Worm (Caenorhabditis elegans): ENCODE data around the gene C35C5.9.

Gene C35C5.9

DNA sequence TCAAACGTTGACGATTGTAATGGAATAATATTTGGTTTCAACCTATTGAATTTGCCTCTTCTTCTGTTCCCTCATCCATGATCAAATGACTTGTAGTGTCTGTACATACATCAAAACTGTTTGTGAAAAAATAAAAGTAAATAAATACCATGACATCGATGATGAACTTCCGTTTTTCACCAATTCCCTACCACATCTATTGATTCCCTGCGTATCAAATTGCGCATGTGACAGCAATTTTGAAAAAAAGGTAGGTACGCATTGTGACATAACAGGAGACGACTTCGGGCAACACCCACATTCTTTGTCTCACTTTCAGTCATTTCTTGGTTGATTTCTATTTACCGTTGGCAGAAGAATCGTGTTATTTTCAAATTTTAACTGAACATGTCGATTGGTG is at the start of gene C35C5.9:
Gene C35C5.9 (plus strand): TSS at position 161 of the 400 bp plus-strand sequence.
- TF ChIP-seq unc-120 (tag; optimal IDR thresholded peaks at IDR 0.05; ENCODE audit: poor library complexity, severe bottlenecking) (no peak), nhr-12 (tag; optimal IDR thresholded peaks at IDR 0.05) (no peak), snpc-4 (tag; optimal IDR thresholded peaks at IDR 0.05) (no peak), bed-3 (GFP tag; optimal IDR thresholded peaks at IDR 0.05) (no peak), unc-39 (tag; optimal IDR thresholded peaks at IDR 0.05) (no peak), nhr-28 (tag; optimal IDR thresholded peaks at IDR 0.05) (no peak), nhr-237 (tag; optimal IDR thresholded peaks at IDR 0.05) (no peak), nhr-2 (tag; optimal IDR thresholded peaks at IDR 0.05) (no peak)

DNA sequence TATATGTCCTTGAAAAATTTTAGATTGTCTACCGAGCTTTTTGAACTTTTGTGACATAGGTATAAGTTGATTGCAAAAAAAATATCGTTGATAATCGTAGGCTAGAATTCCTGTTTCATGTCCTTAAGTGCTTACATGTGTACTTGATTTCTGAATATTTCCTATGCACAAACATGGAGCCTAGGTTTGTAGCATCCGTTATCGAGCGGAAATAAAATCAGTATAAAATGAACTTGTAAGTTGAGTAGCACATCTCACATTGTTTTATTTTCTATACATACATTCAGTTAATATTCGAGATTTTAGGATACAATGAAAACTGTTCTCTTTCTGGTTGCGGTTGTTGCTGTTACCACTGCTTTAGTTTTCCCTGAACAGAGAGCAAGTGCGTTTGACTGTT is 48.9 kb upstream of the C35C5.9 start, which contains the start of gene spp-9:
Gene spp-9 (plus strand): TSS at position 301 of the 400 bp plus-strand sequence.
- no peak for TF ChIP-seq nhr-2 (tag; optimal IDR thresholded peaks at IDR 0.05)
- TF ChIP-seq mep-1 (tag; optimal IDR thresholded peaks at IDR 0.05) = no peak
- no peak for TF ChIP-seq nhr-12 (tag; optimal IDR thresholded peaks at IDR 0.05)
- TF ChIP-seq mls-2 (tag; optimal IDR thresholded peaks at IDR 0.05) = no peak
- TF ChIP-seq sptf-1 (tag; optimal IDR thresholded peaks at IDR 0.05) = no peak

DNA sequence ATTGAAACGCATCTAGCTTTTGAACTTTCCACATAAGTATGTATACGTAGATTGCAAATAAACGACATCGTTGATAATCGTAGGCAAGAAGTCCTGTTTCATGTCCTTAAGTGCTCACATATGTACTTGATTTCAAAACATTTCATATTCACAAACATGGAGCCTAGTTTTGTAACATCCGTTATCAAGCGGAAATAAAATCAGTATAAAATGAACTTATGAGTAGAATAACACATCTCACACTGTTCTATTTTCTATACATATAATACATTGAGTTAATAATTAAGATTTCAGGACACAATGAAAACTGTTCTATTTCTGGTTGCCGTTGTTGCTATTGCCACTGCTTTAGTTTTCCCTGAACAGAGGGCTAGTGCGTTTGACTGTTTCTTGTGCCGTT is 46.5 kb upstream of the C35C5.9 start, which contains the start of gene spp-21:
Gene spp-21 (plus strand): TSS at position 301 of the 400 bp plus-strand sequence.
- TF ChIP-seq unc-120 (tag; optimal IDR thresholded peaks at IDR 0.05; ENCODE audit: poor library complexity, severe bottlenecking) = no peak
- no peak for TF ChIP-seq sptf-1 (tag; optimal IDR thresholded peaks at IDR 0.05)
- TF ChIP-seq nhr-28 (tag; optimal IDR thresholded peaks at IDR 0.05) = no peak
- TF ChIP-seq ces-1 (GFP tag; optimal IDR thresholded peaks at IDR 0.05) = no peak
- TF ChIP-seq nhr-12 (tag; optimal IDR thresholded peaks at IDR 0.05) = no peak
- no peak for TF ChIP-seq nhr-237 (tag; optimal IDR thresholded peaks at IDR 0.05)
- TF ChIP-seq ham-2 (GFP tag; optimal IDR thresholded peaks at IDR 0.05) = no peak
- no peak for TF ChIP-seq nhr-76 (tag; optimal IDR thresholded peaks at IDR 0.05)
- no peak for TF ChIP-seq drap-1 (GFP tag; optimal IDR thresholded peaks at IDR 0.05)

DNA sequence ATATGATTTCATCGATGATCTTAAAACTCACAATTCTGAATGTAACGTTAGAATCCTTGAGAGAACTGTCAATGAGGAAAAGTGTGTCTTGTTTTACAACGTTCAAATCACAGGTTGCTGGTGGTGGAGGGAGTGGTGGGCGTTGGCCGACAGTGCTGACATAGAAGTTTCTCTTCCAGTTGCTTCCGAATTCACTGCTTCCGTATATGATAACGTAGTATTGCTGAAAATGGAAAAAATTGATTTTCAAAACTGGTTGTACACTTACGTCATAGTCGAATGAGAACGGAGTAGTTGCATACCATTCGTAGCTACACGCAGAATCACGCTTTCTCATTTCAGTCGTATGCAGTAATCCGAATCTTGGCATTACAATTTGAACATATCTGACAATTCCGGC is 44.5 kb upstream of the C35C5.9 start:
- TF ChIP-seq elt-1 (tag; optimal IDR thresholded peaks at IDR 0.05; ENCODE audit: borderline replicate concordance, insufficient read depth) (no peak), nhr-28 (tag; optimal IDR thresholded peaks at IDR 0.05) (no peak), mab-5 (tag; optimal IDR thresholded peaks at IDR 0.05) (no peak), elt-3 (tag; optimal IDR thresholded peaks at IDR 0.05) (no peak), bed-3 (GFP tag; optimal IDR thresholded peaks at IDR 0.05) (no peak), sptf-1 (tag; optimal IDR thresholded peaks at IDR 0.05) (no peak), nhr-76 (tag; optimal IDR thresholded peaks at IDR 0.05) (no peak), M03D4.4 (tag; optimal IDR thresholded peaks at IDR 0.05) (no peak), drap-1 (GFP tag; optimal IDR thresholded peaks at IDR 0.05) (no peak), lin-13 (tag; optimal IDR thresholded peaks at IDR 0.05) (no peak), nhr-12 (tag; optimal IDR thresholded peaks at IDR 0.05) (no peak), lsy-2 (tag; optimal IDR thresholded peaks at IDR 0.05) (no peak), mep-1 (tag; optimal IDR thresholded peaks at IDR 0.05) (no peak), tbx-8 (GFP tag; optimal IDR thresholded peaks at IDR 0.05) (no peak), unc-62 (GFP tag; optimal IDR thresholded peaks at IDR 0.05) (no peak), lin-32 (GFP tag; optimal IDR thresholded peaks at IDR 0.05) (no peak), zip-8 (tag; optimal IDR thresholded peaks at IDR 0.05) (no peak)

DNA sequence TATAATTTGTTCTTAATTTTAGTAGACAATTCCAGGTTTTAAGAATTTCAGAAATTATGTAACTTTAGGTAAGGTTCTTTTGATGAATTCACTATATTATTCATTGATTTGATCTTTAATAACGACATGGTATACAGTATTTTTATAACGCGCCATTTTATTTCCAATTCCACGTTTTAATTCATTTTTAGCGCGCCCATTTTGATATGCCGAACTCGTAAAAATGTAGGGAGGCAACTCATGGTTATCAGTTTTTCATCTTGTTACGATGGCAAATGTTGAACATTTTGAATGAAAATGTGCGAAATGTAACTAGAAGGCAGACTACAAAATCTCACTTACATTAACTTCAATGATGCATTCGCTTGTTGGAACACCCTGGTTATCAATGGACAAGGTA is 37.5 kb upstream of the C35C5.9 start:
- TF ChIP-seq ham-2 (GFP tag; optimal IDR thresholded peaks at IDR 0.05) (no peak), elt-1 (tag; optimal IDR thresholded peaks at IDR 0.05; ENCODE audit: borderline replicate concordance, insufficient read depth) (no peak), sptf-1 (tag; optimal IDR thresholded peaks at IDR 0.05) (no peak)

DNA sequence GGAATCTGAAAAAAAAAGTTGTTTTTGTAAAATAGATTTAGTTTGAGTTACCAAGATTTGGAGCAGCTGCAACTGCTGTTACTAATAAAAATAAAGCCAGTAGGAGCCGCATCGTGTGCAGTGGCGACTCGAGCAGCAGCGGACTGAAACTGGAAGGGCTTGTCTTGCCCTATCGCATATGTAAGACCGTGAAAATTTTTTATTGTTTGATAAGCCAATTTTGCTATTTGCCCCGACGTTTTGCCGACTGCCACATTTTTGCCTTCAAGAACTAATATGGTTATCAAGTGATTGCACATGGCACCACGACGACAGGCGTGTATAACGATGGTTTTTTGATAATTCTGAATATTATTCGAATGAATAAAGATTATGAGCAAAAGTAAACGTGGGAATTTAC is 36.6 kb upstream of the C35C5.9 start, which contains the start of gene T25C12.3:
Gene T25C12.3 (minus strand): TSS at position 262 of the 400 bp plus-strand sequence.
- no peak for TF ChIP-seq tbx-8 (GFP tag; optimal IDR thresholded peaks at IDR 0.05)
- TF ChIP-seq lsy-2 (tag; optimal IDR thresholded peaks at IDR 0.05) = no peak
- no peak for TF ChIP-seq cnd-1 (tag; optimal IDR thresholded peaks at IDR 0.05)
- TF ChIP-seq hlh-1 (tag; optimal IDR thresholded peaks at IDR 0.05) = no peak
- no peak for TF ChIP-seq M03D4.4 (tag; optimal IDR thresholded peaks at IDR 0.05)
- no peak for TF ChIP-seq pha-4 (tag; optimal IDR thresholded peaks at IDR 0.05)
- no peak for TF ChIP-seq ham-2 (GFP tag; optimal IDR thresholded peaks at IDR 0.05)
- no peak for TF ChIP-seq drap-1 (GFP tag; optimal IDR thresholded peaks at IDR 0.05)
- no peak for TF ChIP-seq blmp-1 (tag; optimal IDR thresholded peaks at IDR 0.05)
- no peak for TF ChIP-seq unc-120 (tag; optimal IDR thresholded peaks at IDR 0.05; ENCODE audit: poor library complexity, severe bottlenecking)
- no peak for TF ChIP-seq nhr-12 (tag; optimal IDR thresholded peaks at IDR 0.05)
- TF ChIP-seq unc-39 (tag; optimal IDR thresholded peaks at IDR 0.05) = no peak
- no peak for TF ChIP-seq mep-1 (tag; optimal IDR thresholded peaks at IDR 0.05)
- TF ChIP-seq elt-1 (tag; optimal IDR thresholded peaks at IDR 0.05; ENCODE audit: borderline replicate concordance, insufficient read depth) = no peak
- no peak for TF ChIP-seq ces-1 (GFP tag; optimal IDR thresholded peaks at IDR 0.05)
- TF ChIP-seq ceh-39 (tag; optimal IDR thresholded peaks at IDR 0.05) = no peak
- no peak for TF ChIP-seq flh-1 (GFP tag; optimal IDR thresholded peaks at IDR 0.05)
- no peak for TF ChIP-seq mab-5 (tag; optimal IDR thresholded peaks at IDR 0.05)
- no peak for TF ChIP-seq ztf-11 (tag; optimal IDR thresholded peaks at IDR 0.05)
- no peak for TF ChIP-seq ceh-83 (GFP tag; optimal IDR thresholded peaks at IDR 0.05)

Data from whole organism, mixed stage, embryonic.